Fruit fly (Drosophila melanogaster) Kc167 (cell line): ENCODE measurements around the gene nsl1.

Source experiments
- Myc ChIP-seq: fragments of >200 bp; optimal IDR thresholded peaks from 2 replicates; lab custom pipeline; 2017; ENCODE audit warnings: missing external identifiers
- h ChIP-seq: fragments of >200 bp; optimal IDR thresholded peaks from 3 replicates; lab custom pipeline; 2018; ENCODE audit warnings: missing external identifiers
- insv ChIP-seq: fragments of >200 bp; optimal IDR thresholded peaks from 3 replicates; lab custom pipeline; 2018; ENCODE audit warnings: missing external identifiers
- psq ChIP-seq: fragments of >200 bp; optimal IDR thresholded peaks from 2 replicates; lab custom pipeline; 2017; ENCODE audit warnings: missing external identifiers

DNA sequence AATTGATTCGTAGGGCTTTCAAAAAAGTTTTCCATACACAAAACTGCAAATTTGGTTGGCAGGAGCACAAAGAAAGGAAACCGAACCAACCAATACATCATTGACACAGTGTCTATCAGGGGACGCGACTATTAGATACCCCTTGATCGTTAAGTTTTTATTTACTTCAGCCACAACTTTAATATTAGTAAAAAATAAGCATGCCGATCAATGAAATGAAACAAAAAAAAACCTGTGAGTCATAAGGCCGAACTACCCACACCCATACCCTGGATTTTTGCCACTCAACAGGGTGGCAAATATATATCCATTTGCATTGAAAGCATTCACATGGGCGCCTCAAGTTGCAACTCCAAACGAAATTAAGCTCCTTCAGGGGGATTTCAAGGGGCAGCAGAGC lies 22.7 kb downstream of the nsl1 start:
- TF ChIP-seq h (no peak), Myc (no peak), insv (lab: Kevin White, UChicago) (no peak), psq (lab: Kevin White, UChicago) (no peak)
